Fruit fly (Drosophila melanogaster) whole organism, adult: ENCODE measurements around the gene Pxn.
A peak's percentile ranks its signal among the peaks of the same experiment; 100 is the strongest.

Experiments used
- CG11617 ChIP-seq: fragments of 200-800 bp; sonication (Bioruptor generic); optimal IDR thresholded peaks from 2 replicates; lab custom pipeline; 2017; ENCODE audit warnings: mild to moderate bottlenecking, missing biosample characterization, missing genetic modification reagents, missing genetic modification characterization
- CG12768 ChIP-seq: fragments of 200-800 bp; sonication (Bioruptor generic); optimal IDR thresholded peaks from 2 replicates; lab custom pipeline; 2017; ENCODE audit warnings: missing biosample characterization, missing genetic modification characterization, mild to moderate bottlenecking, moderate library complexity, missing genetic modification reagents
- CG14711 ChIP-seq: fragments of 200-800 bp; sonication (Bioruptor generic); optimal IDR thresholded peaks from 2 replicates; lab custom pipeline; 2018; ENCODE audit warnings: missing biosample characterization, mild to moderate bottlenecking, missing genetic modification characterization, moderate library complexity
- CG1620 ChIP-seq: fragments of 200-800 bp; sonication (Bioruptor generic); optimal IDR thresholded peaks from 2 replicates; lab custom pipeline; 2016; ENCODE audit warnings: missing biosample characterization, missing genetic modification characterization
- CG33017 ChIP-seq: fragments of 200-800 bp; sonication (Bioruptor generic); optimal IDR thresholded peaks from 2 replicates; lab custom pipeline; 2018; ENCODE audit warnings: missing biosample characterization, mild to moderate bottlenecking, missing genetic modification characterization, moderate library complexity
- CG5204 ChIP-seq: fragments of 200-800 bp; sonication (Bioruptor generic); optimal IDR thresholded peaks from 2 replicates; lab custom pipeline; 2016; ENCODE audit warnings: missing biosample characterization, missing genetic modification characterization
- CG7045 ChIP-seq: fragments of 200-800 bp; sonication (Bioruptor generic); optimal IDR thresholded peaks from 2 replicates; lab custom pipeline; 2017; ENCODE audit warnings: missing biosample characterization, mild to moderate bottlenecking, missing genetic modification characterization
- CG7101 ChIP-seq: fragments of 200-800 bp; sonication (Bioruptor generic); optimal IDR thresholded peaks from 2 replicates; lab custom pipeline; 2018; ENCODE audit warnings: missing biosample characterization, mild to moderate bottlenecking, missing genetic modification characterization, moderate library complexity
- Clk ChIP-seq: fragments of 200-800 bp; sonication (Bioruptor generic); optimal IDR thresholded peaks from 2 replicates; lab custom pipeline; 2017; ENCODE audit warnings: missing biosample characterization, missing genetic modification characterization
- Crg-1 ChIP-seq: fragments of 200-800 bp; sonication (Bioruptor generic); optimal IDR thresholded peaks from 2 replicates; lab custom pipeline; 2016; ENCODE audit warnings: missing biosample characterization, missing genetic modification characterization
- Hr96 ChIP-seq: fragments of 200-800 bp; sonication (Bioruptor generic); optimal IDR thresholded peaks from 2 replicates; lab custom pipeline; 2016; ENCODE audit warnings: missing biosample characterization, missing genetic modification characterization
- Mnt ChIP-seq: fragments of 200-800 bp; sonication (Bioruptor generic); optimal IDR thresholded peaks from 2 replicates; lab custom pipeline; 2016; ENCODE audit warnings: missing biosample characterization, mild to moderate bottlenecking, missing genetic modification characterization
- bab1 ChIP-seq: fragments of 200-800 bp; sonication (Bioruptor generic); optimal IDR thresholded peaks from 3 replicates; lab custom pipeline; 2019; ENCODE audit warnings: missing biosample characterization, mild to moderate bottlenecking, missing genetic modification characterization, moderate library complexity
- cic ChIP-seq: fragments of 200-800 bp; sonication (Bioruptor generic); optimal IDR thresholded peaks from 2 replicates; lab custom pipeline; 2017; ENCODE audit warnings: missing biosample characterization, mild to moderate bottlenecking, missing genetic modification characterization, moderate library complexity
- cnc ChIP-seq, 2 experiments: fragments of >200 bp; optimal IDR thresholded peaks; 2 replicates each; lab custom pipeline; 2017
- kay ChIP-seq: fragments of 200-800 bp; sonication (Bioruptor generic); peaks from one replicate; lab custom pipeline; 2016; ENCODE audit warnings: missing biosample characterization, missing genetic modification characterization, borderline replicate concordance
- ovo ChIP-seq: fragments of 200-800 bp; sonication (Bioruptor generic); optimal IDR thresholded peaks from 2 replicates; lab custom pipeline; 2016; ENCODE audit warnings: missing biosample characterization, missing genetic modification characterization
- pad ChIP-seq: fragments of 200-800 bp; sonication (Bioruptor generic); optimal IDR thresholded peaks from 3 replicates; lab custom pipeline; 2017; ENCODE audit warnings: missing biosample characterization, missing genetic modification characterization, mild to moderate bottlenecking, moderate library complexity, missing genetic modification reagents
- tj ChIP-seq: fragments of 200-800 bp; sonication (Bioruptor generic); optimal IDR thresholded peaks from 3 replicates; lab custom pipeline; 2017; ENCODE audit warnings: missing biosample characterization, mild to moderate bottlenecking, missing genetic modification characterization, moderate library complexity
- toe ChIP-seq: fragments of 200-800 bp; sonication (Bioruptor generic); optimal IDR thresholded peaks from 2 replicates; lab custom pipeline; 2016; ENCODE audit warnings: missing biosample characterization, missing genetic modification characterization

Pxn gene

DNA sequence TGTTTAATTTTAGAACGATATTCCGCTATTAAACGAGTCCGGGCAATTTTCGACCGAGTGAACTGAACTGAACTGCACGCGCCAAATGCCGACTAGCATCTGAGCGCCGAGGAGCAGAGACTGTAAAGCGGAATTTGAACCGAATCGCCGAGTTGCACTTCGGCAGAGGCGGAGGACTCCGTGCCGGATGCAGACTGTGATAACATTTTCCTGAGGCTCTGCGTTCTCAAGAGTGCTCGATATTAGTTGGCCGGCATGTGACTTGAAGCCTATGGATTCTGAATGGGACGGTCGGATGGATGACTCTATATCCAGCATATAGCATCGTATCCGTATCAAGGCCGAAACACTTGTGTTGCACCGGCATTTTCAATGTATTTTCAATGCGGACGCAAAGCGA lies at the start of gene Pxn:
Gene Pxn (minus strand): TSS at position 101 of the 400 bp plus-strand sequence.
- TF ChIP-seq Hr96 (GFP tag; lab: Kevin White, UChicago) (no peak), bab1 (GFP tag; lab: Kevin White, UChicago) (no peak), CG12768 (no peak), toe (GFP tag; lab: Kevin White, UChicago) (no peak), CG14711 (tag; lab: Kevin White, UChicago) (no peak), CG11617 (GFP tag; lab: Kevin White, UChicago) (no peak), Mnt (GFP tag; lab: Kevin White, UChicago) (no peak), tj (GFP tag; lab: Kevin White, UChicago) (no peak), CG7045 (no peak), ovo (no peak), Clk (GFP tag; lab: Kevin White, UChicago) (no peak), cnc (optimal IDR thresholded peaks at IDR 0.05; lab: Kevin White, UChicago) (no peak), CG1620 (no peak), CG7101 (no peak), cic (GFP tag; lab: Kevin White, UChicago) (no peak), kay (GFP tag; lab: Kevin White, UChicago) (no peak), CG33017 (tag; lab: Kevin White, UChicago) (no peak), Crg-1 (GFP tag; lab: Kevin White, UChicago) (no peak), CG5204 (GFP tag; lab: Kevin White, UChicago) (no peak), pad (GFP tag; lab: Kevin White, UChicago) (no peak)

dm6 chr3L:2661322-2661721 lies 31.5 kb upstream of the Pxn start, which contains the start of gene CG33234:
CG33234 (plus strand) TSS chr3L:2661622.
- TF ChIP-seq kay (GFP tag; lab: Kevin White, UChicago) (no peak), CG7101 (no peak), cnc (optimal IDR thresholded peaks at IDR 0.05; lab: Kevin White, UChicago) (no peak), Mnt (GFP tag; lab: Kevin White, UChicago) (no peak), CG5204 (GFP tag; lab: Kevin White, UChicago) (no peak), Hr96 (GFP tag; lab: Kevin White, UChicago) (no peak), Crg-1 (GFP tag; lab: Kevin White, UChicago) (no peak), CG7045 (no peak), pad (GFP tag; lab: Kevin White, UChicago) (no peak), CG14711 (tag; lab: Kevin White, UChicago) (no peak), ovo (no peak), toe (GFP tag; lab: Kevin White, UChicago) (no peak), CG33017 (tag; lab: Kevin White, UChicago) (no peak), bab1 (GFP tag; lab: Kevin White, UChicago) (no peak), CG11617 (GFP tag; lab: Kevin White, UChicago) (no peak)

- TF ChIP-seq cnc (optimal IDR thresholded peaks at IDR 0.05; lab: Kevin White, UChicago) (no peak), CG7045 (no peak), cic (GFP tag; lab: Kevin White, UChicago) (no peak), bab1 (GFP tag; lab: Kevin White, UChicago) (no peak), CG33017 (tag; lab: Kevin White, UChicago) (no peak), CG7101 (no peak), ovo (no peak), toe (GFP tag; lab: Kevin White, UChicago) (no peak), kay (GFP tag; lab: Kevin White, UChicago) (no peak)
Observed at dm6 chr3L:2659339-2659738, 29.5 kb upstream of the Pxn start, which contains the start of gene CG33233. CG33233 (plus strand) TSS chr3L:2659639.

DNA sequence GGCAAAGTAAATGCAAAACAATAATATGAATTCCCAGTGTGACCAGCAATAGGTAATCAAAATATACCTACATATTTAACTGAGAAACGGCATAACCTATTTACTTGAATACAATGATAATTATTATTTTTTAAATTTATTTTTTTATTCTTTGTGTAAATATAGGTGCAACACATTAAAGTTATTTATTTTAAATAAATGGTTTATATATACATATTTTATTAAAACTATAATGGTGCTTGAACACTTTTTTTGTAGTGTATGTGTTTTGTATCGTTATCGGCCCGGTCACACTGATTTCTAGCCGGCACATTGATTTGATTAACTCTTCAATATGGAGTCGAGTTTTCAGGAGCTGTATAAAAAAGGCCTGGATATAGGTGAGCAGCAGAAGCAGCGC lies 21.9 kb upstream of the Pxn start, which contains the start of the genes ProRS-m, CG42304 and Snup:
Gene ProRS-m (minus strand): TSS at position 51 of the 400 bp plus-strand sequence.
Gene CG42304 (plus strand): TSS at position 289 of the 400 bp plus-strand sequence.
Gene Snup (plus strand): TSS at position 289 of the 400 bp plus-strand sequence.
- TF ChIP-seq CG5204 (GFP tag; lab: Kevin White, UChicago) (no peak), CG33017 (tag; lab: Kevin White, UChicago) (peak; percentile 60), Clk (GFP tag; lab: Kevin White, UChicago) (no peak), CG14711 (tag; lab: Kevin White, UChicago) (peak; percentile 81), pad (GFP tag; lab: Kevin White, UChicago) (peak; percentile 0), CG7101 (peak; percentile 76), CG12768 (peak; percentile 21), CG7045 (peak; percentile 55), bab1 (GFP tag; lab: Kevin White, UChicago) (peak; percentile 37)

dm6 chr3L:2647523-2648378 lies 17.9 kb upstream of the Pxn start, which contains the start of gene CG1246:
CG1246 (plus strand) TSS chr3L:2648048.
- TF ChIP-seq cic (GFP tag; lab: Kevin White, UChicago), result peak; percentile 71
- TF ChIP-seq CG33017 (tag; lab: Kevin White, UChicago), result peak; percentile 39
- peak; percentile 85 for TF ChIP-seq kay (GFP tag; lab: Kevin White, UChicago)
- peak; percentile 62 for TF ChIP-seq CG14711 (tag; lab: Kevin White, UChicago)
- TF ChIP-seq CG7045, result peak; percentile 49
- TF ChIP-seq CG7101, result peak; percentile 32
- no peak for TF ChIP-seq Crg-1 (GFP tag; lab: Kevin White, UChicago)
- no peak for TF ChIP-seq bab1 (GFP tag; lab: Kevin White, UChicago)
- TF ChIP-seq CG12768, result peak; percentile 47
- peak; percentile 14 for TF ChIP-seq Hr96 (GFP tag; lab: Kevin White, UChicago)
- no peak for TF ChIP-seq CG1620
- TF ChIP-seq tj (GFP tag; lab: Kevin White, UChicago), result no peak
- TF ChIP-seq Clk (GFP tag; lab: Kevin White, UChicago), result no peak
- no peak for TF ChIP-seq cnc (optimal IDR thresholded peaks at IDR 0.05; lab: Kevin White, UChicago)
- peak; percentile 32 for TF ChIP-seq pad (GFP tag; lab: Kevin White, UChicago)
- no peak for TF ChIP-seq CG5204 (GFP tag; lab: Kevin White, UChicago)
- TF ChIP-seq CG11617 (GFP tag; lab: Kevin White, UChicago), result peak; percentile 24
- TF ChIP-seq Mnt (GFP tag; lab: Kevin White, UChicago), result peak; percentile 60
- no peak for TF ChIP-seq toe (GFP tag; lab: Kevin White, UChicago)
- TF ChIP-seq ovo, result no peak
